Fruit fly (Drosophila melanogaster) S2 (cell line): Measurements from ENCODE around the gene CG6055.

Experiments
- CG8478 ChIP-seq: fragments of >200 bp; optimal IDR thresholded peaks from 2 replicates; lab custom pipeline; 2018
- CTCF ChIP-seq, 2 experiments: fragments of >200 bp; optimal IDR thresholded peaks; 2 replicates each; lab custom pipeline; 2018

dm6 chr2L:7419408-7420304, 46.7 kb upstream of the CG6055 start:
- no peak for TF ChIP-seq CG8478 (lab: Kevin White, UChicago)
- TF ChIP-seq CTCF (optimal IDR thresholded peaks at IDR 0.05; lab: Kevin White, UChicago): peak; percentile 85 to 90
